Worm (Caenorhabditis elegans): Measurements from ENCODE around the gene K07F5.22.

- TF ChIP-seq che-1 (tag; optimal IDR thresholded peaks at IDR 0.05) (no peak), hlh-8 (tag; optimal IDR thresholded peaks at IDR 0.05) (no peak), ceh-24 (tag; optimal IDR thresholded peaks at IDR 0.05) (no peak), dmd-4 (tag; optimal IDR thresholded peaks at IDR 0.05; ENCODE audit: borderline replicate concordance) (no peak), npax-4 (tag; optimal IDR thresholded peaks at IDR 0.05) (no peak), pax-1 (tag; optimal IDR thresholded peaks at IDR 0.05) (no peak)
These were observed 14.1 kb downstream of the K07F5.22 start, which contains the start of gene nhr-4 for ce11 chrIV:9878893-9879379.

All from whole organism, late embryonic.